Worm (Caenorhabditis elegans) whole organism, L2 larva: ENCODE data around the gene vab-9.

ENCODE experiments used
- F13H6.1 ChIP-seq: sonication (generic microtip); optimal IDR thresholded peaks from 2 replicates; lab custom pipeline; 2016; ENCODE audit warnings: missing genetic modification characterization, missing compliant biosample characterization
- Y55F3AM.14 ChIP-seq: fragments of 200-800 bp; sonication (Bioruptor generic); optimal IDR thresholded peaks from 2 replicates; lab custom pipeline; 2018; ENCODE audit warnings: mild to moderate bottlenecking, missing genetic modification characterization, missing compliant biosample characterization
- alr-1 ChIP-seq: fragments of 150-350 bp; optimal IDR thresholded peaks from 2 replicates; lab custom pipeline; 2014; ENCODE audit warnings: missing biosample characterization, missing genetic modification characterization
- aly-2 ChIP-seq: fragments of 150-350 bp; optimal IDR thresholded peaks from 2 replicates; lab custom pipeline; 2014; ENCODE audit warnings: missing biosample characterization, missing genetic modification characterization
- ama-1 ChIP-seq: fragments of 150-350 bp; optimal IDR thresholded peaks from 2 replicates; lab custom pipeline; 2018; ENCODE audit warnings: inconsistent platforms
- ceh-16 ChIP-seq: fragments of 150-350 bp; optimal IDR thresholded peaks from 2 replicates; lab custom pipeline; 2014; ENCODE audit warnings: missing biosample characterization, missing genetic modification characterization
- dmd-4 ChIP-seq: sonication (generic microtip); optimal IDR thresholded peaks from 2 replicates; lab custom pipeline; 2017; ENCODE audit warnings: missing biosample characterization, missing genetic modification characterization
- elt-1 ChIP-seq: fragments of 150-350 bp; optimal IDR thresholded peaks from 2 replicates; lab custom pipeline; 2014; ENCODE audit warnings: missing biosample characterization, missing genetic modification characterization
- elt-3 ChIP-seq: sonication (generic microtip); optimal IDR thresholded peaks from 2 replicates; lab custom pipeline; 2017; ENCODE audit warnings: missing biosample characterization, missing genetic modification characterization
- fos-1 ChIP-seq: fragments of 150-350 bp; optimal IDR thresholded peaks from 2 replicates; lab custom pipeline; 2014; ENCODE audit warnings: missing biosample characterization, missing genetic modification characterization
- lin-11 ChIP-seq: fragments of 150-350 bp; sonication (generic microtip); optimal IDR thresholded peaks from 2 replicates; lab custom pipeline; 2014; ENCODE audit warnings: missing biosample characterization, missing genetic modification characterization, inconsistent platforms, mixed read lengths
- lin-13 ChIP-seq: fragments of 150-350 bp; optimal IDR thresholded peaks from 2 replicates; lab custom pipeline; 2014; ENCODE audit warnings: missing biosample characterization, missing genetic modification reagents, missing genetic modification characterization
- lin-39 ChIP-seq: fragments of 150-350 bp; optimal IDR thresholded peaks from 2 replicates; lab custom pipeline; 2014; ENCODE audit warnings: missing biosample characterization, missing genetic modification reagents, missing genetic modification characterization
- lsy-2 ChIP-seq, 2 experiments: fragments of 150-350 bp in 1 of 2; sonication (generic microtip) in 1 of 2; optimal IDR thresholded peaks; 2 replicates each; lab custom pipeline; 2014 to 2017; ENCODE audit warnings: missing biosample characterization in 2 of 2, missing genetic modification characterization in 2 of 2
- mbf-1 ChIP-seq: sonication (generic microtip); optimal IDR thresholded peaks from 2 replicates; lab custom pipeline; 2017; ENCODE audit warnings: missing biosample characterization, missing genetic modification characterization
- mdl-1 ChIP-seq, 2 experiments: fragments of 150-350 bp in 1 of 2; sonication (generic microtip) in 1 of 2; optimal IDR thresholded peaks; 2 replicates each; lab custom pipeline; 2017; ENCODE audit warnings: missing biosample characterization in 2 of 2, missing genetic modification characterization in 2 of 2
- nhr-10 ChIP-seq: sonication (generic microtip); optimal IDR thresholded peaks from 2 replicates; lab custom pipeline; 2017; ENCODE audit warnings: missing biosample characterization, missing genetic modification characterization
- nhr-11 ChIP-seq: fragments of 150-350 bp; optimal IDR thresholded peaks from 2 replicates; lab custom pipeline; 2014; ENCODE audit warnings: missing biosample characterization, missing genetic modification characterization
- nhr-12 ChIP-seq: fragments of 150-350 bp; optimal IDR thresholded peaks from 2 replicates; lab custom pipeline; 2014; ENCODE audit warnings: missing biosample characterization, missing genetic modification characterization
- nhr-129 ChIP-seq: fragments of 150-350 bp; optimal IDR thresholded peaks from 2 replicates; lab custom pipeline; 2014; ENCODE audit warnings: missing biosample characterization, missing genetic modification characterization
- nhr-21 ChIP-seq: fragments of 150-350 bp; optimal IDR thresholded peaks from 2 replicates; lab custom pipeline; 2014; ENCODE audit warnings: missing biosample characterization, missing genetic modification characterization
- nhr-23 ChIP-seq: fragments of 150-350 bp; optimal IDR thresholded peaks from 2 replicates; lab custom pipeline; 2014; ENCODE audit warnings: missing biosample characterization, missing genetic modification reagents, missing genetic modification characterization
- nhr-237 ChIP-seq: fragments of 150-350 bp; optimal IDR thresholded peaks from 2 replicates; lab custom pipeline; 2014; ENCODE audit warnings: missing biosample characterization, missing genetic modification characterization
- nhr-25 ChIP-seq: fragments of 150-350 bp; sonication (generic microtip); optimal IDR thresholded peaks from 3 replicates; lab custom pipeline; 2014; ENCODE audit warnings: missing biosample characterization, missing genetic modification characterization
- nhr-6 ChIP-seq: fragments of 150-350 bp; optimal IDR thresholded peaks from 2 replicates; lab custom pipeline; 2014; ENCODE audit warnings: missing biosample characterization, missing genetic modification characterization
- peb-1 ChIP-seq: fragments of 150-350 bp; optimal IDR thresholded peaks from 2 replicates; lab custom pipeline; 2014; ENCODE audit warnings: missing biosample characterization, missing genetic modification characterization
- skn-1 ChIP-seq: sonication (generic microtip); optimal IDR thresholded peaks from 2 replicates; lab custom pipeline; 2017; ENCODE audit warnings: missing biosample characterization, missing genetic modification characterization
- sma-3 ChIP-seq: sonication (generic microtip); optimal IDR thresholded peaks from 2 replicates; lab custom pipeline; 2016; ENCODE audit warnings: missing genetic modification reagents, missing genetic modification characterization, missing compliant biosample characterization
- sma-9 ChIP-seq, 2 experiments: fragments of 150-350 bp in 1 of 2; sonication (generic microtip) in 1 of 2; optimal IDR thresholded peaks; 2 replicates each; lab custom pipeline; 2014 to 2016; ENCODE audit warnings: missing genetic modification characterization in 2 of 2, mild to moderate bottlenecking in 1 of 2, missing biosample characterization in 1 of 2, missing compliant biosample characterization in 1 of 2, missing genetic modification reagents in 1 of 2, moderate library complexity in 1 of 2
- snpc-4 ChIP-seq: fragments of 150-350 bp; optimal IDR thresholded peaks from 2 replicates; lab custom pipeline; 2014; ENCODE audit warnings: missing biosample characterization, missing genetic modification characterization
- unc-39 ChIP-seq: fragments of 150-350 bp; optimal IDR thresholded peaks from 2 replicates; lab custom pipeline; 2014; ENCODE audit warnings: missing biosample characterization, missing genetic modification characterization
- unc-55 ChIP-seq: fragments of 150-350 bp; sonication (generic microtip); optimal IDR thresholded peaks from 3 replicates; lab custom pipeline; 2014; ENCODE audit warnings: missing biosample characterization, missing genetic modification reagents, missing genetic modification characterization
- zag-1 ChIP-seq: fragments of 150-350 bp; optimal IDR thresholded peaks from 2 replicates; lab custom pipeline; 2014; ENCODE audit warnings: missing biosample characterization, missing genetic modification characterization
- ztf-1 ChIP-seq: fragments of 200-800 bp; sonication (Bioruptor generic); conservative IDR thresholded peaks from 2 replicates; pipeline ENCODE4 v1.3.6; 2022; ENCODE audit warnings: missing genetic modification characterization, missing compliant biosample characterization
- ztf-4 ChIP-seq: fragments of 150-350 bp; optimal IDR thresholded peaks from 2 replicates; lab custom pipeline; 2014; ENCODE audit warnings: missing biosample characterization, missing genetic modification characterization

The vab-9 gene

ce11 chrII:8610585-8610984 lies 26.9 kb downstream of the vab-9 start:
- no peak for TF ChIP-seq sma-9 (GFP tag; optimal IDR thresholded peaks at IDR 0.05; lab: Kevin White, UChicago)
- no peak for TF ChIP-seq sma-9 (tag; optimal IDR thresholded peaks at IDR 0.05; lab: Kevin White, UChicago)
- TF ChIP-seq lin-13 (GFP tag; lab: Kevin White, UChicago): no peak
- TF ChIP-seq aly-2: no peak
- no peak for TF ChIP-seq dmd-4
- no peak for TF ChIP-seq nhr-129 (tag; lab: Kevin White, UChicago)
- no peak for TF ChIP-seq unc-55
- TF ChIP-seq zag-1 (tag; lab: Kevin White, UChicago): no peak
- TF ChIP-seq ztf-4: no peak
- TF ChIP-seq lin-11: no peak
- no peak for TF ChIP-seq mbf-1 (tag; lab: Kevin White, UChicago)
- no peak for TF ChIP-seq fos-1 (tag; lab: Kevin White, UChicago)
- TF ChIP-seq mdl-1 (tag; optimal IDR thresholded peaks at IDR 0.05; lab: Kevin White, UChicago): no peak
- TF ChIP-seq snpc-4 (tag; lab: Kevin White, UChicago): no peak
- TF ChIP-seq ceh-16 (tag; lab: Kevin White, UChicago): no peak
- TF ChIP-seq elt-1: no peak

- TF ChIP-seq nhr-6 (tag; lab: Kevin White, UChicago): no peak
- TF ChIP-seq elt-3 (tag; lab: Kevin White, UChicago): no peak
These were observed 27.4 kb downstream of the vab-9 start, which contains the start of gene F28C6.9 for ce11 chrII:8610085-8610484. Gene F28C6.9 (minus strand): TSS chrII:8610185.

ce11 chrII:8607662-8608061 lies 29.9 kb downstream of the vab-9 start, which contains the start of gene F28C6.10:
Gene F28C6.10 (plus strand): TSS chrII:8607962.
- TF ChIP-seq dmd-4: no peak
- no peak for TF ChIP-seq lsy-2 (tag; optimal IDR thresholded peaks at IDR 0.05; lab: Kevin White, UChicago)
- TF ChIP-seq ama-1 (lab: Kevin White, UChicago): no peak
- no peak for TF ChIP-seq nhr-21 (tag; lab: Kevin White, UChicago)
- no peak for TF ChIP-seq lin-11
- TF ChIP-seq elt-3 (tag; lab: Kevin White, UChicago): no peak
- no peak for TF ChIP-seq peb-1 (tag; lab: Kevin White, UChicago)
- no peak for TF ChIP-seq alr-1
- no peak for TF ChIP-seq lin-39
- no peak for TF ChIP-seq nhr-6 (tag; lab: Kevin White, UChicago)
- TF ChIP-seq nhr-237 (tag; lab: Kevin White, UChicago): no peak
- TF ChIP-seq F13H6.1 (tag; lab: Kevin White, UChicago): no peak
- no peak for TF ChIP-seq nhr-129 (tag; lab: Kevin White, UChicago)

- no peak for TF ChIP-seq nhr-11
- no peak for TF ChIP-seq ama-1 (lab: Kevin White, UChicago)
- TF ChIP-seq unc-39: no peak
- no peak for TF ChIP-seq nhr-10 (tag; lab: Kevin White, UChicago)
- TF ChIP-seq Y55F3AM.14 (GFP tag; lab: Kevin White, UChicago): no peak
- TF ChIP-seq lsy-2 (tag; optimal IDR thresholded peaks at IDR 0.05; lab: Kevin White, UChicago): no peak
- TF ChIP-seq peb-1 (tag; lab: Kevin White, UChicago): no peak
- no peak for TF ChIP-seq zag-1 (tag; lab: Kevin White, UChicago)
- TF ChIP-seq nhr-237 (tag; lab: Kevin White, UChicago): no peak
- TF ChIP-seq nhr-25 (tag; lab: Kevin White, UChicago): no peak
- no peak for TF ChIP-seq ztf-1
- TF ChIP-seq sma-3 (GFP tag; lab: Kevin White, UChicago): no peak
- TF ChIP-seq sma-9 (GFP tag; optimal IDR thresholded peaks at IDR 0.05; lab: Kevin White, UChicago): no peak
- TF ChIP-seq sma-9 (tag; optimal IDR thresholded peaks at IDR 0.05; lab: Kevin White, UChicago): no peak
- no peak for TF ChIP-seq lin-13 (GFP tag; lab: Kevin White, UChicago)
- no peak for TF ChIP-seq nhr-12 (tag; lab: Kevin White, UChicago)
- TF ChIP-seq alr-1: no peak
- TF ChIP-seq aly-2: no peak
- TF ChIP-seq nhr-23 (tag; lab: Kevin White, UChicago): no peak
- no peak for TF ChIP-seq ztf-4
- no peak for TF ChIP-seq skn-1 (tag; lab: Kevin White, UChicago)
These were observed 31.0 kb downstream of the vab-9 start, which contains the start of gene F28C6.8 for ce11 chrII:8606549-8606948. Gene F28C6.8 (plus strand): TSS chrII:8606849.
